Fruit fly (Drosophila melanogaster) Kc167 (cell line): ENCODE data around the gene Scox.

Experiments
- insv ChIP-seq: fragments of >200 bp; optimal IDR thresholded peaks from 3 replicates; lab custom pipeline; 2018; ENCODE audit warnings: missing external identifiers
- ttk ChIP-seq: sonication (Bioruptor generic); optimal IDR thresholded peaks from 2 replicates; lab custom pipeline; 2017; ENCODE audit warnings: missing external identifiers

- TF ChIP-seq ttk (lab: Kevin White, UChicago): no peak
- TF ChIP-seq insv (lab: Kevin White, UChicago): no peak
These were observed 2.6 kb upstream of the Scox start, which contains the start of gene CG14043 for dm6 chr2L:4971329-4971798.
